Worm (Caenorhabditis elegans): Measurements from ENCODE around the gene set-22.

Gene set-22

DNA sequence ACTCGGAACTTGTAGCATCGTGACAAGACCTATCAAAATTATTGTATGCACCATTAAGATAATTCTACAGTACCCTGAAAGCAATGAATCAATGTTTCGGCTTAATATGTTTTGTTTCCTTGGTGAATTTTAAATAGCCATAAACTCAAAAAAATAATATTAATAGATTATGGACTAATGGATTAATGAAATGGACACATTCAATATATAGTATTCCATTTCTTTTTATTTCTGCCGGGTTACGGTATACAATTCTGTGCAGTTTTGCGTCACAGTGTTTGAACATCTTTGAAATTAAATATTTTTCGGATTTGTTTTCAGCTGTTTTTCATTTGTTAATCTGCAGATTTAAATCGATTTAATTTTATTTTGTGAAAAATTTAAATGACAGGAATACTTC is at the start of gene set-22:
set-22 (plus strand) TSS at position 301 of the 400 bp plus-strand sequence.
- no peak for TF ChIP-seq unc-62 (GFP tag; optimal IDR thresholded peaks at IDR 0.05)

- no peak for TF ChIP-seq unc-62 (GFP tag; optimal IDR thresholded peaks at IDR 0.05)
These were observed 49.3 kb upstream of the set-22 start for ce11 chrV:10387412-10387811.

ce11 chrV:10388318-10388717 is 48.4 kb upstream of the set-22 start, which contains the start of gene AC3.5:
AC3.5 (plus strand) TSS chrV:10388527.
- no peak for TF ChIP-seq unc-62 (GFP tag; optimal IDR thresholded peaks at IDR 0.05)

DNA sequence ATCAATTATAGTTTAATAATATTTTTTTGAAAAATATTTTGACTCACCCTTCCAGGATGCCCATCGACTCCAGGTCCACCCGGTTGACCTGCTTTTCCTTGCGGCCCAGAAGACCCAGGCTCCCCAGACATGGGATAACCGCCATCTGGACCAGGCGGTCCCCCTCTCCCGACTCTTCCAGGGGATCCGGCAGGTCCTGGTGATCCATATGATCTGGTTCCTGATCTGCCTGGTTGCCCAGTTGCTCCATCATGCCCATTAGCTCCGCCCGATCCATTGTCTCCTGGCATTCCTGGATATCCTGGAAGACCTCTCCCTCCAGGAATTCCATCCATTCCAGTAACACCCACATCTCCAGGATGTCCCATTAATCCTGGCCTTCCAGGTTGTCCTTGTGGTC is 43.0 kb upstream of the set-22 start:
- no peak for TF ChIP-seq unc-62 (GFP tag; optimal IDR thresholded peaks at IDR 0.05)

DNA sequence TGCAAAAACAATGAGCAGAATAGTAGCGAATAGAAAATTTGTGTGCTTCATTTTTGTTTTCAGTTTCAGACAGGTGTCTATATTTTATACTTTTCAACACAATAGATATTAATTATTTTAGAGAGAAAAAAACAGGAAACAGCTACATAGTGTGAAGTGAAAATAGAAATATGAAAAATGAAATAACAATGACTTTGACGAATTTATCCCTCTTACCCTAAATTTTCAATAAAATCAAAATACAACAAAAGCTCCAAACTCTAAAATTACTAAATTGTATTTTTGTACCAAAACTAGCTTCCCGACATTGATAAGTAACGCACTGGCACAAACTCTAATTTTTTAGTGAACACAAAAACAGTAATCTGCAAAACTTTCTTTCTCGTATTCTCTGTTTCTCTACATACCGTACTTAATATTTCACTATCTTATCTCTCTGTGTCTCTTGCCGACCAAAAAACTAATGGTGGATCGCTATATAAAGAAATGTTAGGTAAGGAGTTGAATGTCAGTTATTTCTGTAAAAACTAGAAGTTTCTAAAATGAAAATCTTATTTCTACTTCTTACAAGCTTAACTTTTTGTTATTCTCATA is 41.4 kb upstream of the set-22 start, which contains the start of the genes col-151 and ugt-1:
col-151 (minus strand) TSS at position 51 of the 594 bp plus-strand sequence.
ugt-1 (plus strand) TSS at position 491 of the 594 bp plus-strand sequence.
- TF ChIP-seq unc-62 (GFP tag; optimal IDR thresholded peaks at IDR 0.05) = no peak

DNA sequence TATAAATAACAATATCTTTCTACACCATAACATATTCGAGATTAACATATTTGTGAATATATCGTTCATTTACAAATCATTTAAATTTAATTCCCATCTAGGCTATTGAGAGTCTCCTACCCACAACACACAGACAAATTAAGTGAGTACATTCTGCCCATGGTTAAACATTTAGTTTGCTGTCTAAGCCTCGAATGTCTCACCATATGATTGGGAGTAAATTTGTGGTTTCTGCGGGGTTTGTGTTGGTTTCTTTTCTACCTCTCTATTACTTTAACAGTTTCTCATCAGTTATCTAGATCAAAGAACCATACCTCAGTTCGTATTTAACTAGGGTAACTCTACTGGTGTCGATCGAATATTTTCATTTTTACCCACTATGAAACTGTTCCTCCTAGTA is 38.3 kb upstream of the set-22 start, which contains the start of gene ugt-2:
ugt-2 (plus strand) TSS at position 371 of the 400 bp plus-strand sequence.
- TF ChIP-seq unc-62 (GFP tag; optimal IDR thresholded peaks at IDR 0.05) = no peak

DNA sequence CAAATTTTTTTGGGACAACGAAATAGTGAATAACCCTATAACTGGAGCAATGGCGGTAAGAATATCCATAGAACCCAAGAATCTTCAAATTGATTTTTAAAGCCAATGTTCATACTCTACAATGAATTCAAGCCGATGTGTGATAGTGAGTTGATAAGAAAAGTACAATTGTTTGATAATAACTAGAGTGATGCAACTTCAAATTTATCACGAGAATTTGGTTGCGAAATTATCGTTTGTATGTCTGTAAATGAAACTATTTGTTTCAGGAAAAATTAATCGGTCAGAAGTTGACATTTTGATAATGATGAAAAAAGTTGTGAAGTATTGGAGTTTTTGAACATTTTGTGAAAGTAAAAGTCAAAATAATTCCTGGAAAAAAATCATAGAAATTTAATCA is 37.4 kb upstream of the set-22 start:
- no peak for TF ChIP-seq unc-62 (GFP tag; optimal IDR thresholded peaks at IDR 0.05)

DNA sequence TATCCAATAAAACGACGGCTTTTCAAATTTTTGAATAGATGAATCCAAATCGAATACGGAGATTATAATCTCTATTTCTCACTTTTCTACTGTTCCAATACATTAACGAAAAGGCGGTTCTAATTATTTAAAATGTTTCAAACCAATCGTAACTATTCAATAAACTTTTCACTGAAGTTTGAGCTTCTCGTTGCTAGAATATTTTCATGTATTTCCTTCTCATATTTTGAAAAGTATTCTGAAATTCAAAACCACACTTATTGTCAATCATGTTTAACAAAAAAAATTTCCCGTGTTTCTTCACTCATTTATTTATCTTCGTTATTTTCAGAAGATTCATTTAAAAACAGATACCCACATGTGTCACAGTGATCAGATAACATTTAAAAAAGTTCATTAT is 33.9 kb upstream of the set-22 start, which contains the start of gene F15H10.8:
F15H10.8 (minus strand) TSS at position 101 of the 400 bp plus-strand sequence.
- TF ChIP-seq unc-62 (GFP tag; optimal IDR thresholded peaks at IDR 0.05) = no peak

- TF ChIP-seq unc-62 (GFP tag; optimal IDR thresholded peaks at IDR 0.05) = no peak
These were observed 32.0 kb upstream of the set-22 start for ce11 chrV:10404701-10405100.

- no peak for TF ChIP-seq unc-62 (GFP tag; optimal IDR thresholded peaks at IDR 0.05)
These were observed 30.4 kb upstream of the set-22 start, which contains the start of gene F15H10.7 for ce11 chrV:10406313-10406712. F15H10.7 (minus strand) TSS chrV:10406413.

DNA sequence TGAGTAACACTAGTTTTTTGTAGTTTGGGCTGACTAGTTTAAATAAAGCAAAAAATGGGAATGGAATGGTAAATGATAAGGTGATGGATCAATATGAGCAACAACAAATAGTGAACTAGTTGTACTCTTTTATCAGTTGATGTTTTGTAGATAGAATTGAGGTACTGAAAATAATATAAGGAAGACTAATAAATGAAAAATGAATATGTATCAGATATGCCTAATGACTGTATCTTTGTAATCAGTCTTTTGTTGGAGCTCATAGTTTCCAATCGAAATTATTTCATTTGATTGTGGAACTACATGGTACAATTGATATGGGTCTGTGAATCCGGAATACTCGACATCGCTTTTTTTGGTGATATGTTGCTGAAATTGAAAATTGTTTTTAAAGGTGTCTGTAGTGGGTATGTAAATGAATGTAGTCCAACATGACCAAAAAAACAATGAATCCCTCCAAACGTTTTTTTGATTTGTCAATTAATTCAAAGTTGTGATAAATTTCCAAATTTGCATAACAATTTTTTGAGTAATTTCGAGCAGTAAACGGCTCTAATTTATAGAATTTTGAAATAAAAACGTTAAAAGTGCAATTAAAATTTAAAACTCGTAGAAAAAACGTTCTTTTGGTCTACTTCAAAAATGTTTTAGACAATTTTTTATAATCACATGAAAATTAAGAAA is 26.5 kb upstream of the set-22 start, which contains the start of gene F15H10.12:
F15H10.12 (minus strand) TSS at position 51 of the 684 bp plus-strand sequence.
- no peak for TF ChIP-seq unc-62 (GFP tag; optimal IDR thresholded peaks at IDR 0.05)

ce11 chrV:10414610-10415009 is 22.1 kb upstream of the set-22 start, which contains the start of gene F15H10.9:
F15H10.9 (minus strand) TSS chrV:10414710.
- TF ChIP-seq unc-62 (GFP tag; optimal IDR thresholded peaks at IDR 0.05) = no peak

DNA sequence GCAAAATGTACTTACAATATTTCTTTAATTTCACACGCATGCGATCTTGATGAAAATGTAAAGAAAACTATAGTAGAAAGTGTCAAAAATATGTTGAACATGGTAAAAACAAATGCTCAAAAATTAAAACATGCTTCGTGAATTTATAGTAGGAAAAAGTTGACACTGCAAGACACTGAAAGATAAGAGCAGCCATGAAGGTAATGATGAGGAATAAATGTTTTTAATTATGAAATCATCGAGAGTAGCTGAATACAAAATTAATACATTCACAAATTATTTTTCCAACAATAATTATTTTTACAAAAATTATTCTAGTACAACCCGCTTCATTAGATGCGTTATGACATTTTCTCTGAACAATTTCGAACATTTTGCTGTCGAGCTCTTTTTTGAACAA is 19.8 kb upstream of the set-22 start, which contains the start of gene F15H10.10:
F15H10.10 (minus strand) TSS at position 101 of the 400 bp plus-strand sequence.
- no peak for TF ChIP-seq unc-62 (GFP tag; optimal IDR thresholded peaks at IDR 0.05)

DNA sequence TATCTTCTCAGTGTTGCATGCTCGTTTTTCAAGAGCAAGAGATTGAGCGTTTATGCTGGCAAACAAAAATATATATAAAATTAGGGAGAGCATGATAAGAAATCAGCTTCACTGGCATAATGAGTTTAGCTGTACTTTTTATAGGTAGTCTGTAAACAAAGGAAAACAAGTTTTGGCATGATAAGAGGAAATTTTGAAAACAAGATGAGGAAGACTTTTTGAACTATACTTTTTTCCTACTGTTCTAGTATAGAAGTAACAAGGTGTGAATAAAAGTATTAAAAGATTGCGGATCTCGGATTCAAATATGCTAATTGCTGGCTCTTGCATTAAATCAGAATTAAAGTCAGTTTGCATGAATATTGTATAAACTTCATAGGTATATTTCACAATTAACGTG is 17.8 kb upstream of the set-22 start, which contains the start of gene F15H10.5:
F15H10.5 (minus strand) TSS at position 101 of the 400 bp plus-strand sequence.
- no peak for TF ChIP-seq unc-62 (GFP tag; optimal IDR thresholded peaks at IDR 0.05)

DNA sequence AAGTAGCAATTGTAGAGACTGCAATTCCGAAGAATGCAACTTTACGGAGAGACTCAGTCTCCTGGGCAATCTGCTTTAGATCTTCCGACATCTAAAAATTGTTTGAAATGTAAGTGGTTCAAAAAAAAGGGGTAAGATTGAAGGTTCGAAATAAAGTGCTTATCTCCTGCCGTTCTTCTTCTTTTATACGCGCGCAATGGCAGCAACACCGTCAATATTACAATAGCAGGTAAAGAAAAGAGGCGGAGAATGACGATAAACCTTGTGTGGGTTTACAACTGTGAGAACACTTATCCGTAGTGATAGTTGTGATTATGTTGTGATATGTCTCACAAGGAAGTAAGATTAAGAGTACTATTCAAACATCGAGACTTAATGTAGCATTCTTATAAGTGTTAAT is 14.9 kb upstream of the set-22 start, which contains the start of gene col-13:
col-13 (minus strand) TSS at position 101 of the 400 bp plus-strand sequence.
- TF ChIP-seq unc-62 (GFP tag; optimal IDR thresholded peaks at IDR 0.05) = no peak

DNA sequence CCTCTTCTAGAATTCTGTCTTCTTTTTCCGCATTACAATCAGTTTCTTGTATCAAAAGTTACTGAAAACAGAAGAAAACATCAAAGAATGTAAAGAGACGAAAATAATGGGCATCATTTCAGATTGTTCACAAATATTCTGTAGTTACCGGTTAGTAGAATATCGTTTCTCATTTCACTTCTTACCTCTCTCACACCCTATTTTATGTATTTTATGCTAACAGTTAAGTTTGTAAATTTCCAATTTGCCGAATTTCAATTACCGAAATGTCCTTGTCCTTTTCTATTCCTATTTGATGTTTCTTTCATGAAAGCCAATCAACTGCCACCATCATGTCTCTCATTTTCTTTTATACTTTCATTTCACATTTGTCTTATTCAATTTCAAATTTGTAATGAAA is 13.2 kb upstream of the set-22 start:
- TF ChIP-seq unc-62 (GFP tag; optimal IDR thresholded peaks at IDR 0.05) = no peak
